Worm (Caenorhabditis elegans) whole organism, L1 larva: ENCODE data around the gene T15B7.8.

Source experiments
- C16A3.4 ChIP-seq: fragments of 150-350 bp; optimal IDR thresholded peaks from 2 replicates; lab custom pipeline; 2014; ENCODE audit warnings: missing biosample characterization, missing genetic modification characterization
- aha-1 ChIP-seq: fragments of 150-350 bp; optimal IDR thresholded peaks from 2 replicates; lab custom pipeline; 2014; ENCODE audit warnings: missing biosample characterization, missing genetic modification characterization
- alr-1 ChIP-seq: fragments of 200-800 bp; sonication (Bioruptor generic); optimal IDR thresholded peaks from 2 replicates; lab custom pipeline; 2018; ENCODE audit warnings: borderline replicate concordance, mild to moderate bottlenecking, missing genetic modification characterization, missing compliant biosample characterization
- blmp-1 ChIP-seq: fragments of 150-350 bp; optimal IDR thresholded peaks from 2 replicates; lab custom pipeline; 2014; ENCODE audit warnings: missing biosample characterization, missing genetic modification characterization
- ceh-82 ChIP-seq, 3 experiments: fragments of 150-350 bp in 1 of 3; sonication (generic microtip) in 2 of 3; optimal IDR thresholded peaks; 2 replicates each; lab custom pipeline; 2014 to 2017; ENCODE audit warnings: missing biosample characterization in 3 of 3, missing genetic modification characterization in 3 of 3
- ceh-88 ChIP-seq: fragments of 200-800 bp; sonication (Bioruptor generic); IDR thresholded peaks from 2 replicates; pipeline ENCODE4 v1.3.6; 2022; ENCODE audit warnings: missing genetic modification characterization, missing compliant biosample characterization
- efl-1 ChIP-seq, 4 experiments: fragments of 150-350 bp; optimal IDR thresholded peaks in 3 of 4; peaks in 1 of 4; 1 replicate in 1 of 4; 2 replicates in 3 of 4; lab custom pipeline; 2014; ENCODE audit warnings: missing biosample characterization in 2 of 4, missing genetic modification characterization in 2 of 4, missing genetic modification reagents in 2 of 4
- efl-3 ChIP-seq: fragments of 200-800 bp; sonication (Bioruptor generic); optimal IDR thresholded peaks from 2 replicates; lab custom pipeline; 2018; ENCODE audit warnings: mild to moderate bottlenecking, missing genetic modification characterization, missing compliant biosample characterization
- egl-13 ChIP-seq: sonication (generic microtip); optimal IDR thresholded peaks from 2 replicates; lab custom pipeline; 2016; ENCODE audit warnings: missing genotype, missing genetic modification reagents, missing genetic modification characterization, missing compliant biosample characterization
- elt-2 ChIP-seq: sonication (generic microtip); optimal IDR thresholded peaks from 2 replicates; lab custom pipeline; 2016; ENCODE audit warnings: missing genetic modification characterization, mild to moderate bottlenecking, inconsistent platforms, missing compliant biosample characterization, missing genetic modification reagents
- ets-5 ChIP-seq: fragments of 200-800 bp; sonication (Bioruptor generic); IDR thresholded peaks from 2 replicates; pipeline ENCODE4 v1.3.6; 2022; ENCODE audit warnings: missing genetic modification characterization, missing compliant biosample characterization
- hlh-4 ChIP-seq: sonication (generic microtip); optimal IDR thresholded peaks from 2 replicates; lab custom pipeline; 2016; ENCODE audit warnings: mild to moderate bottlenecking, missing genetic modification characterization, missing compliant biosample characterization
- lin-13 ChIP-seq: fragments of 150-350 bp; optimal IDR thresholded peaks from 2 replicates; lab custom pipeline; 2014; ENCODE audit warnings: missing biosample characterization, missing genetic modification reagents, missing genetic modification characterization
- lsy-2 ChIP-seq, 2 experiments: fragments of 150-350 bp; optimal IDR thresholded peaks; 2 replicates each; lab custom pipeline; 2014; ENCODE audit warnings: missing biosample characterization in 2 of 2, missing genetic modification characterization in 2 of 2
- mab-9 ChIP-seq: fragments of 200-800 bp; sonication (Bioruptor generic); IDR thresholded peaks from 2 replicates; pipeline ENCODE4 v1.3.6; 2022; ENCODE audit warnings: missing genetic modification reagents, missing genetic modification characterization, missing compliant biosample characterization
- mdl-1 ChIP-seq, 2 experiments: fragments of 150-350 bp; optimal IDR thresholded peaks; 2 replicates each; lab custom pipeline; 2014 to 2017; ENCODE audit warnings: missing biosample characterization in 2 of 2, missing genetic modification characterization in 2 of 2, inconsistent platforms in 1 of 2
- mef-2 ChIP-seq: fragments of 150-350 bp; optimal IDR thresholded peaks from 2 replicates; lab custom pipeline; 2014; ENCODE audit warnings: missing biosample characterization, missing genetic modification characterization
- nhr-12 ChIP-seq: sonication (generic microtip); optimal IDR thresholded peaks from 2 replicates; lab custom pipeline; 2017; ENCODE audit warnings: missing biosample characterization, missing genetic modification characterization
- nhr-28 ChIP-seq: fragments of 150-350 bp; optimal IDR thresholded peaks from 2 replicates; lab custom pipeline; 2014; ENCODE audit warnings: missing biosample characterization, missing genetic modification characterization
- nhr-71 ChIP-seq: sonication (generic microtip); optimal IDR thresholded peaks from 2 replicates; lab custom pipeline; 2016; ENCODE audit warnings: mild to moderate bottlenecking, missing genetic modification characterization, moderate library complexity, missing compliant biosample characterization
- pag-3 ChIP-seq: sonication (generic microtip); optimal IDR thresholded peaks from 2 replicates; lab custom pipeline; 2017; ENCODE audit warnings: missing genetic modification characterization, mild to moderate bottlenecking, missing compliant biosample characterization, antibody characterized with exemption, borderline replicate concordance; ENCODE audit not compliant: insufficient read depth
- pax-3 ChIP-seq: fragments of 200-800 bp; sonication (Bioruptor generic); optimal IDR thresholded peaks from 2 replicates; lab custom pipeline; 2018; ENCODE audit warnings: mild to moderate bottlenecking, missing genetic modification characterization, moderate library complexity, missing compliant biosample characterization
- skn-1 ChIP-seq: fragments of 150-350 bp; optimal IDR thresholded peaks from 2 replicates; lab custom pipeline; 2014; ENCODE audit warnings: missing biosample characterization, missing genetic modification characterization
- sox-4 ChIP-seq: sonication (generic microtip); optimal IDR thresholded peaks from 2 replicates; lab custom pipeline; 2016; ENCODE audit warnings: missing genetic modification characterization, missing compliant biosample characterization
- sptf-1 ChIP-seq: fragments of 150-350 bp; optimal IDR thresholded peaks from 2 replicates; lab custom pipeline; 2014; ENCODE audit warnings: missing biosample characterization, missing genetic modification characterization
- sup-37 ChIP-seq: fragments of 200-800 bp; sonication (Bioruptor generic); optimal IDR thresholded peaks from 2 replicates; lab custom pipeline; 2018; ENCODE audit warnings: mild to moderate bottlenecking, missing genetic modification characterization, missing compliant biosample characterization
- tlp-1 ChIP-seq: fragments of 150-350 bp; optimal IDR thresholded peaks from 2 replicates; lab custom pipeline; 2014; ENCODE audit warnings: missing biosample characterization, missing genetic modification characterization
- unc-98 ChIP-seq: fragments of 200-800 bp; sonication (Bioruptor generic); IDR thresholded peaks from 2 replicates; pipeline ENCODE4 v1.3.6; 2022; ENCODE audit warnings: missing genetic modification characterization, missing compliant biosample characterization
- vab-15 ChIP-seq: sonication (generic microtip); optimal IDR thresholded peaks from 2 replicates; lab custom pipeline; 2017; ENCODE audit warnings: missing genotype, mild to moderate bottlenecking, missing genetic modification characterization, missing compliant biosample characterization
- zag-1 ChIP-seq: fragments of 150-350 bp; optimal IDR thresholded peaks from 2 replicates; lab custom pipeline; 2014; ENCODE audit warnings: missing biosample characterization, missing genetic modification characterization
- ztf-4 ChIP-seq: fragments of 150-350 bp; optimal IDR thresholded peaks from 2 replicates; lab custom pipeline; 2014; ENCODE audit warnings: missing biosample characterization, missing genetic modification characterization

T15B7.8 gene

DNA sequence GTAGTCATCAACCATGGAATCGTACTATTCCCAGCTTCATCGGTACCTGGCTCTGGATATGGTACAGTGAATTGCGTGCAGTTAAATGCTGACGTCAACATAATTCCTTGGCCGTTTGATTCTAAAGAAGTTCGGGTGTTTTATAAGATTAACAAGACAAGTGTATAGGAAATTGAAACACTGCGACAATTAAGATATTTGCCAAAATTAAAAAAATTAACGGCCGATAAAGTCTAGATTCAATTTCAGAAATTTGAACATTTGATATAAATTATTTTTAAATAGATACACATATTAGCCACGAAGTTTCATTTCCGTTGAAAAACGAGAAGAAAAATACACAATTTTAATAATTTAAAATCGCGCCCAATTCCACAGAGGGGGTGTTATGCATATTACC, 15.3 kb upstream of the T15B7.8 start, which contains the start of gene dmsr-12:
Gene dmsr-12, minus strand, starts transcription at position 101 of the 400 bp plus-strand sequence.
- TF ChIP-seq unc-98 (GFP tag; lab: Robert Waterston, UW) = no peak
- no peak for TF ChIP-seq ceh-82 (tag; optimal IDR thresholded peaks at IDR 0.05; lab: Kevin White, UChicago)
- no peak for TF ChIP-seq egl-13 (tag; lab: Kevin White, UChicago)
- no peak for TF ChIP-seq alr-1 (tag; lab: Kevin White, UChicago)
- no peak for TF ChIP-seq aha-1 (tag; lab: Kevin White, UChicago)
- no peak for TF ChIP-seq efl-3 (GFP tag; lab: Kevin White, UChicago)
- TF ChIP-seq skn-1 (tag; lab: Kevin White, UChicago) = no peak
- TF ChIP-seq mdl-1 (tag; optimal IDR thresholded peaks at IDR 0.05; lab: Kevin White, UChicago) = no peak
- no peak for TF ChIP-seq vab-15 (tag; lab: Kevin White, UChicago)

DNA sequence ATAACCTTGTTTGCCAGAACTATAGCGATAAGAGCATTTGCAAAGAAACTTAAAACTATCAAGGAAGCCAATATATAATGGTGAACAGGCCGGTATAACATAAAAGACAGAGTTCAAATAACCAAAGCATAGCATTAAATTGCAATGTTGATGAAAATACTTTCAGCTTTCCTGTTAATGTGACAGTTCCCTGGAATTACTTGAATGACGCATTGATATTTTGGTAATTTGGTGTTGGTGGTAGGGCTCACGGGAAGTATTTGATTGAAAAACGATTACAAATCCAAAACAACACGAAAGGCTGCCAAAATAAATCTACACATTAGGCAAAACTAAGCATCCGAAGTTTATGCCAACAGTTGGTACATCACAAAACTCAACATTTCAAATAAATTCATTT, 12.6 kb upstream of the T15B7.8 start, which contains the start of gene dmsr-16:
Gene dmsr-16, minus strand, starts transcription at position 101 of the 400 bp plus-strand sequence.
- TF ChIP-seq alr-1 (tag; lab: Kevin White, UChicago) (no peak), nhr-71 (tag; lab: Kevin White, UChicago) (no peak), lsy-2 (tag; optimal IDR thresholded peaks at IDR 0.05; lab: Kevin White, UChicago) (no peak), efl-3 (GFP tag; lab: Kevin White, UChicago) (no peak), blmp-1 (tag; lab: Kevin White, UChicago) (no peak), pag-3 (tag; lab: Kevin White, UChicago) (no peak), sptf-1 (no peak), pax-3 (no peak), mef-2 (tag; lab: Kevin White, UChicago) (no peak), hlh-4 (tag; lab: Kevin White, UChicago) (no peak), sup-37 (GFP tag; lab: Kevin White, UChicago) (no peak), egl-13 (tag; lab: Kevin White, UChicago) (no peak), aha-1 (tag; lab: Kevin White, UChicago) (no peak), C16A3.4 (tag; lab: Kevin White, UChicago) (no peak), nhr-12 (no peak), zag-1 (no peak), lin-13 (no peak), elt-2 (tag; lab: Kevin White, UChicago) (no peak)

DNA sequence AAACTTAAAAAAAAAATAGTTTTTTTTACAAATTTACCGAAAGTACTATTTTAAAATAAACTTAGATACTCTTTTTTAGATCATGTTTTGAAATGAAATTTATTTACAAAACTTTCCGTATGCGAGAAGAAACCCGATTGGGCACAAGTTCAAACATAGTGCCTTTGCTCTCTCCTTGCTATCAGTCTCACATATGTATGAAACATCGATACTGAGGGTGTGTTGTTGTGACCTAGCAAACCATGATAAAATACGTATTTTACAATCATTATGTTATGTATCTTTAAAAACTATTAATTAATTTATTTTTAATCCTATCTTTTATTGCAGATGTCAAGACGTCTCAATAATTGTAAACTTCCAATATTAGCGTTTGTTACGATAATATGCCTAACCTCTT, 11.5 kb upstream of the T15B7.8 start:
- no peak for TF ChIP-seq ztf-4
- TF ChIP-seq elt-2 (tag; lab: Kevin White, UChicago) = peak; percentile 32
- TF ChIP-seq sox-4 = no peak

DNA sequence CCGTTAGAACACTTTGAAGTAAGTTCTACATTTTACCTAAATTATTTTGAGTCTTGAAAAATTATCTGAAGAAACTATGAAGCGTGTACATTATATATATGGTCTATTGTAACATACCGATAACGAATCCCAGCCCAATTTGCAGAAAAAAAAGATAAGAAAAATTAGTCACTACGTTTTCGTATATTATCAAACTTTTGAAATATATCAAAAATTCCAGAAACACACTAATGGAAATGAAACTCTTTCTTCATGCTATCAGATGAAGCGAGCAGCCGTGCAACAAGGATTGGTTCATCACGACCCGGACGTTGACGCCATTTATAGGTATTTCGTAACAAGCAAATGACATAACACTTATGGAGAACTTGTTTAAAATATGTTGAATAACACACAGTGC, 9.7 kb upstream of the T15B7.8 start:
- no peak for TF ChIP-seq ets-5 (GFP tag; lab: Robert Waterston, UW)
- TF ChIP-seq ceh-82 (tag; optimal IDR thresholded peaks at IDR 0.05; lab: Kevin White, UChicago) = no peak
- TF ChIP-seq tlp-1 (tag; lab: Kevin White, UChicago) = peak; percentile 50
- TF ChIP-seq nhr-28 (tag; lab: Kevin White, UChicago) = no peak
- no peak for TF ChIP-seq pag-3 (tag; lab: Kevin White, UChicago)
- TF ChIP-seq elt-2 (tag; lab: Kevin White, UChicago) = peak; percentile 77
- no peak for TF ChIP-seq unc-98 (GFP tag; lab: Robert Waterston, UW)
- no peak for TF ChIP-seq mdl-1 (tag; optimal IDR thresholded peaks at IDR 0.05; lab: Kevin White, UChicago)

DNA sequence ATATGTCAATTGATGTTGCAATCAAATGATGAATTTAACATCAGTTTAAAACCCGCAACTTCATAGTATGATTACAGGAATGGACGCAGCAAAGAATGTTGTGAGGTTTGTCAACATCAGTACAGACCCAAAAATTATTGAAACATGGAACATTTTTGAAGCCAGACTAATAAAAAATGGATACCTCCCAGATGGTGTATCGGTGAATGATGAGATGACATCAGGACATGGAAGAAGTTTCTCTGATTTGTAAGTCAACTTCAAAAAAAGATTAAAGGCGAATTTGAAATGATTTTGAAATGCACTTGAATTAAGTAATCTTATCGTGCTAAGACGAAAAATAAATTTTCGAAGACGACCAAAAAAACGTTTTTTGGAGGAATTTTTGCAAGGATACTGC, 7.7 kb upstream of the T15B7.8 start:
- no peak for TF ChIP-seq alr-1 (tag; lab: Kevin White, UChicago)
- no peak for TF ChIP-seq efl-1 (optimal IDR thresholded peaks at IDR 0.05; lab: Kevin White, UChicago)
- peak in 1 of 2 experiments; percentile 77 for TF ChIP-seq efl-1 (GFP tag; optimal IDR thresholded peaks at IDR 0.05 in 1 of 2; lab: Kevin White, UChicago)
- TF ChIP-seq mef-2 (tag; lab: Kevin White, UChicago) = no peak
- no peak for TF ChIP-seq mab-9
- no peak for TF ChIP-seq ceh-88 (GFP tag; lab: Robert Waterston, UW)
